Fruit fly (Drosophila melanogaster): Measurements from ENCODE around the gene RpL28.

DNA sequence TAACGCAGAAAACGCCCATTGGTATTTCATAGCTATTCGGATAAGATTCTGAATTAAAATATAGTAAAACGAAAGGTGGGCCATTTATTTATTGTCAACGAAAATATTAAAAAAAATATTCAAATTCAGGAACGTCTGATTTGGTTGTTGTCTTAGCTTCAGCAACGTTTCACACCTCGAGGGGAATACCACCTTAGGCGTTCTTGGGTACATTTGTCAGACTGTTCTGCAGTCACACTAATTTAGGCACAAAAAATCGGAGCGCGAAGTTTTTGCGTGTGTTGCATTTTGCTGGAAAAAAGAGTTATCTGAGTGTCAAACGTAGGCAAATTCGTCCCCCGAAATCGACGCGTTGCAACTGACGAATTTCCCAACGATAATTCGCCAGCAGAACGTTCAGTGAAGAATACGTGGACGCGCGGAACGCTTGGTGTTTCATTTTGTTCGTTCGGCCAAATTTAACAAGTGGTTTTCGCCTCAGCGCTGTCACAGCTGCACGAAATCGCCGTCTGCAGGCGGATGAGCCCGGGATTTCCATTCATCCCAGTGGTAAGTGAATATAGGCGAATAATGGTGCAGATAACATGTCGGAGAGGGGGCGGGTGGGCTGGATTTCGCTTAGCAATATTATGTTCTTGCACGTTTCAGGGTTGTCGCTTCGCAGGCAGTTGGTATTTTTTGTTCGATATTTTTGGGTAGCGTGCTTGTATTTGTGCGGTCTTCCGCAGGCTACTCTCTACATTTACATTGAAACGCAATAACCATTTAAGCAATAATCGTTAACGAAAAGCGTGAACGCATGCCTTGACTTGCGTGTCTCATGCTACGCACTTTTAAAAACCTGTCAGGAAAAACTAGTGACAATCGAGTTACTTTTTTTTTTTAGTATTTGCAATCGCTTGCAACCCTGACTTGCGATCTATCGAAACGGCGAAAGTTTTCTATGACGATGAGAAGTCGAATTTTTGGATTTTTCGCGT, 2.3 kb upstream of the RpL28 start, which contains the start of gene Larp4B:
- TF ChIP-seq psq (GFP tag; optimal IDR thresholded peaks at IDR 0.05) (no peak), dl (GFP tag; optimal IDR thresholded peaks at IDR 0.05; ENCODE audit: insufficient read depth in 1 of 2, partially characterized antibody in 2 of 2) (no peak), GATAd (GFP tag; optimal IDR thresholded peaks at IDR 0.05) (no peak), N (GFP tag; optimal IDR thresholded peaks at IDR 0.05) (no peak), pan (optimal IDR thresholded peaks at IDR 0.05) (no peak), Myc (optimal IDR thresholded peaks at IDR 0.05) (no peak), h (GFP tag; optimal IDR thresholded peaks at IDR 0.05) (peak; percentile 13), sv (GFP tag; optimal IDR thresholded peaks at IDR 0.05) (no peak), CG9705 (GFP tag; optimal IDR thresholded peaks at IDR 0.05) (no peak)
